Fruit fly (Drosophila melanogaster): ENCODE results near the gene Cyp6d5.

The Cyp6d5 gene

dm6 chr3R:14048702-14049142, 19.7 kb downstream of the Cyp6d5 start (continued):
- 0 out of 2 replicates have a peak, but pooled peaks have one; percentile 25 for TF ChIP-seq GATAe (GFP tag; conservative IDR thresholded peaks at IDR 0.05)
- no peak for TF ChIP-seq CG1603 (tag; optimal IDR thresholded peaks at IDR 0.05)
- peak; percentile 35 for TF ChIP-seq Meics (GFP tag; optimal IDR thresholded peaks at IDR 0.05)
- peak; percentile 39 for TF ChIP-seq lab (GFP tag; optimal IDR thresholded peaks at IDR 0.05)
- TF ChIP-seq CG4730 (GFP tag; IDR thresholded peaks at IDR 0.05) = no peak
- peak; percentile 11 for TF ChIP-seq CG7556 (GFP tag; optimal IDR thresholded peaks at IDR 0.05)
- peak; percentile 10 for TF ChIP-seq unpg (GFP tag; optimal IDR thresholded peaks at IDR 0.05)
- TF ChIP-seq Atf6 (GFP tag; IDR thresholded peaks at IDR 0.05) = 0 out of 2 replicates have a peak, but pooled peaks have one; percentile 51
- TF ChIP-seq CG8944 (GFP tag; optimal IDR thresholded peaks at IDR 0.05) = no peak
- peak; percentile 4 for TF ChIP-seq az2 (GFP tag; optimal IDR thresholded peaks at IDR 0.05)
- TF ChIP-seq B-H2 (GFP tag; optimal IDR thresholded peaks at IDR 0.05) = peak; percentile 13
- no peak for TF ChIP-seq bowl (GFP tag; IDR thresholded peaks at IDR 0.05)
- TF ChIP-seq NfI (GFP tag; optimal IDR thresholded peaks at IDR 0.05) = peak; percentile 7
- peak; percentile 2 for TF ChIP-seq Fer2 (tag; optimal IDR thresholded peaks at IDR 0.05)
- TF ChIP-seq Fer3 (tag; optimal IDR thresholded peaks at IDR 0.05) = peak; percentile 21
- peak; percentile 46 for TF ChIP-seq sug (tag; optimal IDR thresholded peaks at IDR 0.05)
- TF ChIP-seq MBD-R2 (GFP tag; IDR thresholded peaks at IDR 0.05) = no peak
- TF ChIP-seq Sry-δ (GFP tag; optimal IDR thresholded peaks at IDR 0.05) = no peak
- no peak for TF ChIP-seq CG3847 (GFP tag; IDR thresholded peaks at IDR 0.05)
- no peak for TF ChIP-seq CG10462 (GFP tag; optimal IDR thresholded peaks at IDR 0.05)
- no peak for TF ChIP-seq Taf1 (GFP tag; IDR thresholded peaks at IDR 0.05)
- TF ChIP-seq BEAF-32 (GFP tag; optimal IDR thresholded peaks at IDR 0.05) = no peak
- no peak for TF ChIP-seq CG7357 (GFP tag; IDR thresholded peaks at IDR 0.05)
- no peak for TF ChIP-seq CG9932 (GFP tag; IDR thresholded peaks at IDR 0.05)
- TF ChIP-seq ssp (GFP tag; IDR thresholded peaks at IDR 0.05) = no peak
- no peak for TF ChIP-seq NC2α (GFP tag; optimal IDR thresholded peaks at IDR 0.05)
- no peak for TF ChIP-seq caup (GFP tag; optimal IDR thresholded peaks at IDR 0.05; ENCODE audit: severe bottlenecking)
- TF ChIP-seq Hmx (GFP tag; optimal IDR thresholded peaks at IDR 0.05) = no peak
- no peak for TF ChIP-seq jumu (GFP tag; optimal IDR thresholded peaks at IDR 0.05)
- no peak for TF ChIP-seq sna (GFP tag; IDR thresholded peaks at IDR 0.05; ENCODE audit: partially characterized antibody)
- TF ChIP-seq ham (GFP tag; IDR thresholded peaks at IDR 0.05) = no peak
- no peak for TF ChIP-seq Dek (tag; optimal IDR thresholded peaks at IDR 0.05)
- TF ChIP-seq slp2 (GFP tag; optimal IDR thresholded peaks at IDR 0.05) = no peak
- TF ChIP-seq CG8359 (GFP tag; optimal IDR thresholded peaks at IDR 0.05; ENCODE audit: borderline replicate concordance) = no peak
- no peak for TF ChIP-seq stc (GFP tag; IDR thresholded peaks at IDR 0.05)
- no peak for TF ChIP-seq CG11398 (GFP tag; optimal IDR thresholded peaks at IDR 0.05)
- no peak for TF ChIP-seq CG17328 (GFP tag; IDR thresholded peaks at IDR 0.05)
- TF ChIP-seq fu2 (GFP tag; optimal IDR thresholded peaks at IDR 0.05) = no peak
- TF ChIP-seq amos (GFP tag; IDR thresholded peaks at IDR 0.05; ENCODE audit: partially characterized antibody) = no peak
- TF ChIP-seq Hand (GFP tag; optimal IDR thresholded peaks at IDR 0.05) = peak; percentile 2
- TF ChIP-seq CG6765 (GFP tag; optimal IDR thresholded peaks at IDR 0.05) = no peak
- peak; percentile 28 for TF ChIP-seq CG13424 (tag; optimal IDR thresholded peaks at IDR 0.05)
- TF ChIP-seq CG11247 (GFP tag; IDR thresholded peaks at IDR 0.05) = no peak
- no peak for TF ChIP-seq CG13775 (GFP tag; optimal IDR thresholded peaks at IDR 0.05)
- TF ChIP-seq Six4 (GFP tag; optimal IDR thresholded peaks at IDR 0.05) = no peak
- TF ChIP-seq btn (GFP tag; optimal IDR thresholded peaks at IDR 0.05) = no peak
- no peak for TF ChIP-seq crol (GFP tag; IDR thresholded peaks at IDR 0.05)
- TF ChIP-seq Oli (tag; optimal IDR thresholded peaks at IDR 0.05) = peak; percentile 19
- no peak for TF ChIP-seq CG11696 (GFP tag; IDR thresholded peaks at IDR 0.05)
- TF ChIP-seq CG12071 (GFP tag; optimal IDR thresholded peaks at IDR 0.05) = no peak
- no peak for TF ChIP-seq Ada2b (GFP tag; IDR thresholded peaks at IDR 0.05)
- no peak for TF ChIP-seq pb (GFP tag; optimal IDR thresholded peaks at IDR 0.05)

Data from whole organism, embryonic.